Fruit fly (Drosophila melanogaster) whole organism, pupa: Measurements from ENCODE around the gene Neu2.

ENCODE experiments used
- CG13204 ChIP-seq: fragments of 200-800 bp; sonication (Bioruptor generic); optimal IDR thresholded peaks from 2 replicates; lab custom pipeline; 2018; ENCODE audit warnings: missing biosample characterization, mild to moderate bottlenecking, missing genetic modification characterization, moderate library complexity
- CG14655 ChIP-seq: fragments of 200-800 bp; sonication (Bioruptor generic); optimal IDR thresholded peaks from 3 replicates; lab custom pipeline; 2017; ENCODE audit warnings: mild to moderate bottlenecking, missing biosample characterization, missing genetic modification reagents, missing genetic modification characterization
- CG17806 ChIP-seq: fragments of 200-800 bp; sonication (Bioruptor generic); optimal IDR thresholded peaks from 2 replicates; lab custom pipeline; 2018; ENCODE audit warnings: missing biosample characterization, mild to moderate bottlenecking, missing genetic modification characterization, moderate library complexity
- CG32121 ChIP-seq: fragments of 200-800 bp; sonication (Bioruptor generic); IDR thresholded peaks from 2 replicates; pipeline ENCODE4 v1.3.6; 2022; ENCODE audit warnings: missing biosample characterization, missing genetic modification characterization
- CG34367 ChIP-seq: fragments of 200-800 bp; sonication (Bioruptor generic); optimal IDR thresholded peaks from 2 replicates; lab custom pipeline; 2018; ENCODE audit warnings: missing biosample characterization, mild to moderate bottlenecking, missing genetic modification characterization
- CG4496 ChIP-seq: fragments of 200-800 bp; sonication (Bioruptor generic); IDR thresholded peaks from 3 replicates; pipeline ENCODE4 v1.3.6; 2022; ENCODE audit warnings: missing biosample characterization, missing genetic modification characterization
- CG9948 ChIP-seq: fragments of 200-800 bp; sonication (Bioruptor generic); optimal IDR thresholded peaks from 2 replicates; lab custom pipeline; 2018; ENCODE audit warnings: missing biosample characterization, mild to moderate bottlenecking, missing genetic modification characterization, moderate library complexity
- D1 ChIP-seq: fragments of 200-800 bp; sonication (Bioruptor generic); optimal IDR thresholded peaks from 2 replicates; lab custom pipeline; 2018; ENCODE audit warnings: missing biosample characterization, mild to moderate bottlenecking, missing genetic modification characterization, moderate library complexity
- EcR ChIP-seq: fragments of 200-800 bp; sonication (Bioruptor generic); optimal IDR thresholded peaks from 3 replicates; lab custom pipeline; 2019; ENCODE audit warnings: missing biosample characterization, missing genetic modification characterization, mild to moderate bottlenecking, moderate library complexity, missing genetic modification reagents
- Pif1A ChIP-seq: fragments of 200-800 bp; sonication (Bioruptor generic); optimal IDR thresholded peaks from 3 replicates; lab custom pipeline; 2016; ENCODE audit warnings: missing biosample characterization, missing genetic modification characterization
- gl ChIP-seq: fragments of 200-800 bp; sonication (Bioruptor generic); optimal IDR thresholded peaks from 2 replicates; lab custom pipeline; 2018; ENCODE audit warnings: missing biosample characterization, mild to moderate bottlenecking, missing genetic modification characterization
- rn ChIP-seq: fragments of 200-800 bp; sonication (Bioruptor generic); IDR thresholded peaks from 2 replicates; pipeline ENCODE4 v1.3.6; 2022; ENCODE audit warnings: missing biosample characterization, missing genetic modification characterization

DNA sequence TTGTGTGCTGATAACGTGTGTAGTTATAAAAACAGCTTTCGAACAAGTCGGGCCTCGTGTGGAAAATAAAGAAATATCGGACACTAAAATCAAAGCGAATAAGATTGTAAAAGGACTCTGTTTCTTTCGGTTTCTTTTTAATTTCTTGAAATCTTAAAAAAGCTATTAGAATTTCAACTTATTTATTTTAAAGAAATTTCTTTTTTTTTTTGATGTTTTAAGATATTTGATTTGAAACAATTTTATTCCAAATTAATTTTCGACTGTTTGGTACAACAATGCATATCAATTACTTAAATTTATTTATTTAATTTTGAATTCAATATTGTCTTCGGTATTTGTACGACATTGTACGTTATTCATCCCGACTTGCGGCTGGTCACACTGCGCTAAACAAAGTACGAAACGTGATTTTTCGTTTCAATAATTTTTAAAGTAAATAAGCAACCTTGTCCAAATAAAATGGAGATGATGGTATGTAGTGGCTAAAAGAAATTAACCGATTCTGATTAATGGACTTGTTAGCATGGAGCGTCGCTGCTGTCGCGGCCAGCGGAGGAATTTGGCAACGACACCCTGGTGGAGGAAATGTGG lies 2.4 kb upstream of the Neu2 start, which contains the start of the genes CG7202 and CG7519:
- TF ChIP-seq CG13204 (GFP tag; lab: Kevin White, UChicago) (no peak), EcR (GFP tag; lab: Kevin White, UChicago) (no peak), CG34367 (tag; lab: Kevin White, UChicago) (no peak), gl (tag; lab: Kevin White, UChicago) (no peak), CG4496 (no peak), D1 (tag; lab: Kevin White, UChicago) (no peak), CG32121 (GFP tag; lab: Robert Waterston, UW) (no peak), CG14655 (no peak), CG9948 (tag; lab: Kevin White, UChicago) (no peak), Pif1A (GFP tag; lab: Kevin White, UChicago) (no peak), CG17806 (tag; lab: Kevin White, UChicago) (no peak), rn (GFP tag; lab: Robert Waterston, UW) (no peak)
